Fruit fly (Drosophila melanogaster): ENCODE measurements around the gene COX8.

Gene COX8

DNA sequence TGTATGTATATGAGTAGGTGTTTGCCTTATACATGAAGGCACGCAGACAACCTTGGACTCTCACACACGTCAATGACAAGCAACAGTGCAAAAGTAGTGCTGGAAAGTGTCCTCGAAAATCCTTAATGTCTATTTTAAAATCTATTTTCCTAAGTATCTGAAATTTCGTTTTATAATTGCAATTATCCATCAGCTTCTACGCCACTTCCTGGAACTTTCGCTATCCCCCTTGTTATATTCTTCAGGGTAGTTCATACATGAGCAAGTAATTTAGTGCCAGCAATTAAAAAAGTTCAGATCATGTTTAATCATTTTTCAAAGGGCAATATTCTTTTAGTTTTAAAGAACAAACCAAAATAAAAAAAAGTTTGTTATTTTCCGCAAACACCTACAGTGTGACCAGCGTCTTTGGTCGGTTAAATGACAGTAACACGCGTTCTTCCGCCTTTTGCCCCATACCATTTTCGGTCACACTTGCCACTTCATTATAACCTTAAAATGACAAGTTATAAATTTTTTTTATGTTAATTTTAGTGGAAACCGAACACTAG is 22.5 kb downstream of the COX8 start (continued):
- TF ChIP-seq CG6765 (GFP tag; optimal IDR thresholded peaks at IDR 0.05) (no peak), z (GFP tag; IDR thresholded peaks at IDR 0.05) (no peak), CG1603 (tag; optimal IDR thresholded peaks at IDR 0.05) (peak; percentile 14), CG12071 (GFP tag; optimal IDR thresholded peaks at IDR 0.05) (no peak), emc (GFP tag; optimal IDR thresholded peaks at IDR 0.05) (no peak), Oaz (GFP tag; IDR thresholded peaks at IDR 0.05) (no peak), yki (optimal IDR thresholded peaks at IDR 0.05) (no peak), fd64A (GFP tag; optimal IDR thresholded peaks at IDR 0.05) (no peak), Ets97D (GFP tag; optimal IDR thresholded peaks at IDR 0.05) (peak; percentile 70), bowl (GFP tag; IDR thresholded peaks at IDR 0.05) (no peak), MTF-1 (GFP tag; optimal IDR thresholded peaks at IDR 0.05; ENCODE audit: borderline replicate concordance) (no peak), tx (GFP tag; optimal IDR thresholded peaks at IDR 0.05) (no peak), bcd (GFP tag; optimal IDR thresholded peaks at IDR 0.05) (no peak), odd (GFP tag; optimal IDR thresholded peaks at IDR 0.05) (no peak), Ravus (GFP tag; IDR thresholded peaks at IDR 0.05) (no peak), Hey (tag; optimal IDR thresholded peaks at IDR 0.05) (no peak), CG3407 (GFP tag; optimal IDR thresholded peaks at IDR 0.05) (no peak), croc (GFP tag; conservative IDR thresholded peaks at IDR 0.05) (no peak), Nf-YB (GFP tag; optimal IDR thresholded peaks at IDR 0.05) (peak; percentile 7), CG10267 (tag; optimal IDR thresholded peaks at IDR 0.05) (peak; percentile 92), CG17612 (GFP tag; IDR thresholded peaks at IDR 0.05) (no peak), MESR4 (GFP tag; optimal IDR thresholded peaks at IDR 0.05) (peak; percentile 49), D (optimal IDR thresholded peaks at IDR 0.05) (no peak), D (GFP tag; optimal IDR thresholded peaks at IDR 0.05) (peak; percentile 19), gcm2 (GFP tag; optimal IDR thresholded peaks at IDR 0.05) (no peak), sug (tag; optimal IDR thresholded peaks at IDR 0.05) (peak; percentile 23), Hmx (GFP tag; optimal IDR thresholded peaks at IDR 0.05) (no peak), CG8359 (GFP tag; optimal IDR thresholded peaks at IDR 0.05; ENCODE audit: borderline replicate concordance) (no peak), wdn (GFP tag; IDR thresholded peaks at IDR 0.05) (no peak), twi (tag; optimal IDR thresholded peaks at IDR 0.05) (no peak), CG12299 (tag; optimal IDR thresholded peaks at IDR 0.05) (peak; percentile 2), Jarid2 (GFP tag; optimal IDR thresholded peaks at IDR 0.05) (no peak), Rfx (GFP tag; IDR thresholded peaks at IDR 0.05) (0 out of 2 replicates have a peak, but pooled peaks have one; percentile 7), caup (GFP tag; optimal IDR thresholded peaks at IDR 0.05; ENCODE audit: severe bottlenecking) (peak; percentile 5), sr (GFP tag; IDR thresholded peaks at IDR 0.05) (peak; percentile 13; the same call in 1 of the 3 replicates), amos (GFP tag; IDR thresholded peaks at IDR 0.05; ENCODE audit: partially characterized antibody) (no peak), CG10959 (GFP tag; IDR thresholded peaks at IDR 0.05) (no peak), pzg (GFP tag; optimal IDR thresholded peaks at IDR 0.05) (peak; percentile 69), CG6689 (GFP tag; IDR thresholded peaks at IDR 0.05) (peak; percentile 17; the same call in 1 of the 2 replicates), CG17385 (GFP tag; optimal IDR thresholded peaks at IDR 0.05) (no peak), trh (GFP tag; optimal IDR thresholded peaks at IDR 0.05) (no peak), Pdp1 (GFP tag; optimal IDR thresholded peaks at IDR 0.05) (peak in 1 of 2 experiments; percentile 8), kni (GFP tag; optimal IDR thresholded peaks at IDR 0.05) (no peak), lola (GFP tag; optimal IDR thresholded peaks at IDR 0.05) (peak in 1 of 3 experiments; percentile 8), grn (GFP tag; optimal IDR thresholded peaks at IDR 0.05) (no peak), Hr51 (GFP tag; optimal IDR thresholded peaks at IDR 0.05) (peak in 1 of 2 experiments; percentile 24), pb (GFP tag; optimal IDR thresholded peaks at IDR 0.05) (no peak), Hand (GFP tag; optimal IDR thresholded peaks at IDR 0.05) (peak; percentile 18), dmrt99B (tag; optimal IDR thresholded peaks at IDR 0.05) (no peak), Fer1 (GFP tag; optimal IDR thresholded peaks at IDR 0.05) (peak; percentile 17)

Measured in whole organism, embryonic.